Worm (Caenorhabditis elegans) whole organism, L1 larva: Measurements from ENCODE around the gene clec-175.

Experiments used
- hlh-17 ChIP-seq: fragments of 200-800 bp; sonication (Bioruptor generic); optimal IDR thresholded peaks from 2 replicates; lab custom pipeline; 2018; ENCODE audit warnings: missing genetic modification characterization, mild to moderate bottlenecking, missing compliant biosample characterization, moderate library complexity, borderline replicate concordance
- nhr-85 ChIP-seq: sonication (generic microtip); peaks from one replicate; lab custom pipeline; 2016; ENCODE audit warnings: missing genetic modification characterization, inconsistent platforms, missing compliant biosample characterization

ce11 chrIV:4403870-4404269, 18.3 kb upstream of the clec-175 start:
- no peak for TF ChIP-seq hlh-17 (GFP tag; lab: Kevin White, UChicago)
- no peak for TF ChIP-seq nhr-85 (tag; lab: Kevin White, UChicago)
